Worm (Caenorhabditis elegans) whole organism, L4 larva: ENCODE data around the gene C13A2.7.

Experiments used
- D1046.2 ChIP-seq: fragments of 200-800 bp; sonication (Bioruptor generic); IDR thresholded peaks from 2 replicates; pipeline ENCODE4 v1.3.6; 2022; ENCODE audit warnings: missing genetic modification characterization, missing compliant biosample characterization
- F26F4.8 ChIP-seq: fragments of 200-800 bp; sonication (Bioruptor generic); conservative IDR thresholded peaks from 2 replicates; pipeline ENCODE4 v1.3.6; 2022; ENCODE audit warnings: missing genetic modification characterization, missing compliant biosample characterization
- F37D6.2 ChIP-seq: sonication (generic microtip); optimal IDR thresholded peaks from 2 replicates; lab custom pipeline; 2016; ENCODE audit warnings: mild to moderate bottlenecking, missing genetic modification characterization, missing compliant biosample characterization
- F49E8.2 ChIP-seq: sonication (generic microtip); optimal IDR thresholded peaks from 2 replicates; lab custom pipeline; 2016; ENCODE audit warnings: missing compliant biosample characterization, mild to moderate bottlenecking, missing genetic modification characterization, borderline replicate concordance
- Y48G9A.11 ChIP-seq: fragments of 200-800 bp; sonication (Bioruptor generic); IDR thresholded peaks from 2 replicates; pipeline ENCODE4 v1.3.6; 2022; ENCODE audit warnings: missing genetic modification reagents, missing genetic modification characterization, missing compliant biosample characterization
- Y5F2A.4 ChIP-seq: fragments of 200-800 bp; sonication (Bioruptor generic); optimal IDR thresholded peaks from 2 replicates; lab custom pipeline; 2018; ENCODE audit warnings: mild to moderate bottlenecking, missing genetic modification characterization, missing compliant biosample characterization
- Y75B8A.6 ChIP-seq: fragments of 200-800 bp; sonication (Bioruptor generic); IDR thresholded peaks from 2 replicates; pipeline ENCODE4 v1.3.6; 2022; ENCODE audit warnings: missing genetic modification reagents, missing genetic modification characterization, missing compliant biosample characterization
- ZK546.5 ChIP-seq, 2 experiments: sonication (generic microtip); optimal IDR thresholded peaks; 2 replicates each; lab custom pipeline; 2017; ENCODE audit warnings: missing biosample characterization in 2 of 2, missing genetic modification characterization in 2 of 2
- aha-1 ChIP-seq: fragments of 150-350 bp; peaks from one replicate; lab custom pipeline; 2014; ENCODE audit warnings: missing biosample characterization, missing genetic modification characterization
- ama-1 ChIP-seq: fragments of 150-350 bp; optimal IDR thresholded peaks from 2 replicates; lab custom pipeline; 2014; ENCODE audit warnings: inconsistent platforms, mixed read lengths
- attf-4 ChIP-seq: sonication (generic microtip); optimal IDR thresholded peaks from 3 replicates; lab custom pipeline; 2017; ENCODE audit warnings: missing biosample characterization, missing genetic modification characterization
- ceh-32 ChIP-seq: sonication (generic microtip); optimal IDR thresholded peaks from 2 replicates; lab custom pipeline; 2016; ENCODE audit warnings: mild to moderate bottlenecking, missing genetic modification characterization, missing compliant biosample characterization; ENCODE audit not compliant: poor library complexity
- ceh-44 ChIP-seq: fragments of 200-800 bp; sonication (Bioruptor generic); IDR thresholded peaks from 2 replicates; pipeline ENCODE4 v1.3.6; 2022; ENCODE audit warnings: missing genetic modification reagents, missing genetic modification characterization, missing compliant biosample characterization
- ceh-62 ChIP-seq: sonication (generic microtip); optimal IDR thresholded peaks from 2 replicates; lab custom pipeline; 2017; ENCODE audit warnings: missing biosample characterization, missing genetic modification characterization
- ceh-82 ChIP-seq: sonication (generic microtip); optimal IDR thresholded peaks from 2 replicates; lab custom pipeline; 2017; ENCODE audit warnings: missing biosample characterization, missing genetic modification characterization
- daf-12 ChIP-seq: fragments of 150-350 bp; optimal IDR thresholded peaks from 2 replicates; lab custom pipeline; 2014; ENCODE audit warnings: missing biosample characterization, missing genetic modification reagents, missing genetic modification characterization
- dmd-8 ChIP-seq: fragments of 200-800 bp; sonication (Bioruptor generic); IDR thresholded peaks from 2 replicates; pipeline ENCODE4 v1.3.6; 2022; ENCODE audit warnings: missing genetic modification characterization, missing compliant biosample characterization
- duxl-1 ChIP-seq: sonication (generic microtip); optimal IDR thresholded peaks from 2 replicates; lab custom pipeline; 2016; ENCODE audit warnings: mild to moderate bottlenecking, missing genetic modification characterization, moderate library complexity, missing compliant biosample characterization; ENCODE audit not compliant: poor library complexity
- egl-27 ChIP-seq: sonication (generic microtip); optimal IDR thresholded peaks from 3 replicates; lab custom pipeline; 2017; ENCODE audit warnings: missing biosample characterization, missing genetic modification reagents, missing genetic modification characterization
- egl-43 ChIP-seq: fragments of 200-800 bp; sonication (Bioruptor generic); IDR thresholded peaks from 2 replicates; pipeline ENCODE4 v1.3.6; 2022; ENCODE audit warnings: missing genetic modification reagents, missing genetic modification characterization, missing compliant biosample characterization
- gei-8 ChIP-seq: fragments of 200-800 bp; sonication (Bioruptor generic); optimal IDR thresholded peaks from 2 replicates; lab custom pipeline; 2018; ENCODE audit warnings: mild to moderate bottlenecking, missing genetic modification characterization, missing compliant biosample characterization
- hlh-11 ChIP-seq: fragments of 200-800 bp; sonication (Bioruptor generic); optimal IDR thresholded peaks from 2 replicates; lab custom pipeline; 2018; ENCODE audit warnings: mild to moderate bottlenecking, missing genetic modification characterization, missing compliant biosample characterization
- hmg-1.1 ChIP-seq: fragments of 200-800 bp; sonication (Bioruptor generic); IDR thresholded peaks from 2 replicates; pipeline ENCODE4 v1.3.6; 2022; ENCODE audit warnings: missing genetic modification reagents, missing genetic modification characterization, missing compliant biosample characterization
- lin-13 ChIP-seq: fragments of 150-350 bp; optimal IDR thresholded peaks from 2 replicates; lab custom pipeline; 2014; ENCODE audit warnings: missing biosample characterization, missing genetic modification reagents, missing genetic modification characterization
- lin-38 ChIP-seq: fragments of 200-800 bp; sonication (Bioruptor generic); IDR thresholded peaks from 2 replicates; pipeline ENCODE4 v1.3.6; 2022; ENCODE audit warnings: missing genetic modification reagents, missing genetic modification characterization, missing compliant biosample characterization
- mdl-1 ChIP-seq, 2 experiments: fragments of 150-350 bp in 1 of 2; sonication (generic microtip) in 1 of 2; optimal IDR thresholded peaks; 2 replicates each; lab custom pipeline; 2014 to 2017; ENCODE audit warnings: missing biosample characterization in 2 of 2, missing genetic modification characterization in 2 of 2
- mxl-3 ChIP-seq: fragments of 200-800 bp; sonication (Bioruptor generic); optimal IDR thresholded peaks from 2 replicates; lab custom pipeline; 2018; ENCODE audit warnings: mild to moderate bottlenecking, missing genetic modification characterization, missing compliant biosample characterization
- nhr-11 ChIP-seq: fragments of 150-350 bp; optimal IDR thresholded peaks from 2 replicates; lab custom pipeline; 2014; ENCODE audit warnings: missing biosample characterization, missing genetic modification characterization
- nhr-111 ChIP-seq: fragments of 200-800 bp; sonication (Bioruptor generic); optimal IDR thresholded peaks from 2 replicates; lab custom pipeline; 2018; ENCODE audit warnings: mild to moderate bottlenecking, missing genetic modification characterization, missing compliant biosample characterization
- nhr-28 ChIP-seq: fragments of 150-350 bp; optimal IDR thresholded peaks from 2 replicates; lab custom pipeline; 2014; ENCODE audit warnings: missing biosample characterization, missing genetic modification characterization
- nhr-41 ChIP-seq: fragments of 200-800 bp; sonication (Bioruptor generic); IDR thresholded peaks from 2 replicates; pipeline ENCODE4 v1.3.6; 2022; ENCODE audit warnings: missing genetic modification reagents, missing genetic modification characterization, missing compliant biosample characterization
- nhr-48 ChIP-seq: sonication (generic microtip); optimal IDR thresholded peaks from 2 replicates; lab custom pipeline; 2016; ENCODE audit warnings: mild to moderate bottlenecking, missing genetic modification characterization, missing compliant biosample characterization
- nhr-6 ChIP-seq: fragments of 150-350 bp; optimal IDR thresholded peaks from 2 replicates; lab custom pipeline; 2014; ENCODE audit warnings: missing biosample characterization, missing genetic modification characterization
- nhr-76 ChIP-seq: fragments of 150-350 bp; optimal IDR thresholded peaks from 2 replicates; lab custom pipeline; 2014; ENCODE audit warnings: missing biosample characterization, missing genetic modification characterization
- nhr-77 ChIP-seq: fragments of 150-350 bp; optimal IDR thresholded peaks from 2 replicates; lab custom pipeline; 2014; ENCODE audit warnings: missing biosample characterization, missing genetic modification characterization
- pha-4 ChIP-seq, 2 experiments: fragments of 150-350 bp in 1 of 2; fragments of 200-800 bp in 1 of 2; sonication (Bioruptor generic) in 1 of 2; IDR thresholded peaks in 1 of 2; optimal IDR thresholded peaks in 1 of 2; 2 replicates each; pipeline versions ENCODE4 v1.3.6 to Lab custom; 2014 to 2022; ENCODE audit warnings: missing genetic modification characterization in 2 of 2, missing genetic modification reagents in 2 of 2, missing biosample characterization in 1 of 2, missing compliant biosample characterization in 1 of 2
- pqm-1 ChIP-seq: sonication (generic microtip); optimal IDR thresholded peaks from 2 replicates; lab custom pipeline; 2017; ENCODE audit warnings: missing biosample characterization, missing genetic modification characterization
- skn-1 ChIP-seq: fragments of 150-350 bp; optimal IDR thresholded peaks from 2 replicates; lab custom pipeline; 2014; ENCODE audit warnings: missing biosample characterization, missing genetic modification characterization
- tra-1 ChIP-seq: fragments of 200-800 bp; sonication (Bioruptor generic); IDR thresholded peaks from 2 replicates; pipeline ENCODE4 v1.3.6; 2022; ENCODE audit warnings: missing genetic modification reagents, missing genetic modification characterization, missing compliant biosample characterization
- unc-130 ChIP-seq: sonication (generic microtip); optimal IDR thresholded peaks from 2 replicates; lab custom pipeline; 2016; ENCODE audit warnings: missing genetic modification reagents, missing genetic modification characterization, missing compliant biosample characterization
- unc-62 ChIP-seq, 3 experiments: fragments of 150-350 bp in 1 of 3; sonication (generic microtip); optimal IDR thresholded peaks in 2 of 3; peaks in 1 of 3; 1 replicate in 1 of 3; 2 replicates in 2 of 3; lab custom pipeline; 2014 to 2017; ENCODE audit warnings: missing biosample characterization in 3 of 3, missing genetic modification characterization in 3 of 3, missing genetic modification reagents in 3 of 3, missing genotype in 1 of 3
- vab-7 ChIP-seq: fragments of 200-800 bp; sonication (Bioruptor generic); IDR thresholded peaks from 2 replicates; pipeline ENCODE4 v1.3.6; 2022; ENCODE audit warnings: missing genetic modification reagents, missing genetic modification characterization, missing compliant biosample characterization
- zfp-2 ChIP-seq: sonication (generic microtip); optimal IDR thresholded peaks from 2 replicates; lab custom pipeline; 2016; ENCODE audit warnings: mild to moderate bottlenecking, missing genetic modification characterization, missing compliant biosample characterization
- ztf-11 ChIP-seq: fragments of 150-350 bp; optimal IDR thresholded peaks from 2 replicates; lab custom pipeline; 2014; ENCODE audit warnings: missing biosample characterization, missing genetic modification characterization
- ztf-7 ChIP-seq: fragments of 150-350 bp; optimal IDR thresholded peaks from 2 replicates; lab custom pipeline; 2014; ENCODE audit warnings: missing biosample characterization, missing genetic modification characterization

The C13A2.7 gene

ce11 chrV:7224353-7224752 is 41.8 kb upstream of the C13A2.7 start:
- TF ChIP-seq F37D6.2 (tag; lab: Kevin White, UChicago) (no peak), ceh-44 (GFP tag; lab: Robert Waterston, UW) (no peak), unc-62 (GFP tag; optimal IDR thresholded peaks at IDR 0.05 in 1 of 2; lab: Kevin White, UChicago) (peak in 1 of 2 experiments; percentile 60), unc-62 (tag; optimal IDR thresholded peaks at IDR 0.05; lab: Kevin White, UChicago) (no peak)

DNA sequence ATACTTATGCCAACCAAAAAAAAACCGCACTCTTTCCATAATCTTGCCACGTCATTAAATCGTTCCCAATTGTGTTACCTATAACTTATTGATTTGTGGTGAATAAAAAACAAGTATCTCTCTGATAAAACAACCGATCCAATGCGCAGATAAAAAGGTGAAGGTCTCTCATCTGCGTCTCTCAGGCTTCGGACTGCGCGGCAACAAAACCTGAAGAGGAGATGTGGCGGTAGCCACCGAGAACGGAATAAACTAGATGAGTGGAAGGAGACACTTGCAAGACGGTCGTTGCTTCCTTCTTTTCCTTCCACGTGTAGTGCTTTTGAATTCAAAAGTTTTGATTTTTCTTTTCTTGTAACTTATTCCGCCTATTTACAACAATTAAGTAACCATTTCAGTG is 41.2 kb upstream of the C13A2.7 start, which contains the start of gene fkb-3:
Gene fkb-3, plus strand, starts transcription at position 277 of the 400 bp plus-strand sequence.
- TF ChIP-seq mxl-3 (GFP tag; lab: Kevin White, UChicago) (peak; percentile 25), mdl-1 (tag; optimal IDR thresholded peaks at IDR 0.05; lab: Kevin White, UChicago) (peak in 1 of 2 experiments; percentile 48), skn-1 (tag; lab: Kevin White, UChicago) (no peak), nhr-28 (peak; percentile 20), D1046.2 (no peak)

DNA sequence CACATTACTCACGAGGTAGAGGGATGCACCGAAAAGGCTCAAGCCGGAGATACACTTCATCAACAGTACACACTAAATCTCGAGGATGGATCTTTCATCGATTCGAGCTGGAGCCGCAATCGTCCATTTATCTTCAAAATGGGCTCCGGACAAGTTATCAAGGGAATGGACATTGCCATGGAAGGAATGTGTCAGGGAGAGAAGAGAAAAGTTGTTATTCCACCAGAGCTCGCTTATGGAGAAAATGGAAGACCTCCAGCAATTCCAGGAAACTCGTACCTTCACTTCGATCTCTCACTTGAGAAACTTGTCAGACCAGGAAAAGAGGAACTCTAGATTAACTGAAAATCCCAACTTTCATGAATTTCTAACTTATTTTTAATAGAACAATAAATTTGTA is 40.2 kb upstream of the C13A2.7 start:
- TF ChIP-seq ama-1: peak; percentile 56
- no peak for TF ChIP-seq nhr-111 (GFP tag; lab: Kevin White, UChicago)
- peak; percentile 86 for TF ChIP-seq aha-1 (tag; lab: Kevin White, UChicago)

DNA sequence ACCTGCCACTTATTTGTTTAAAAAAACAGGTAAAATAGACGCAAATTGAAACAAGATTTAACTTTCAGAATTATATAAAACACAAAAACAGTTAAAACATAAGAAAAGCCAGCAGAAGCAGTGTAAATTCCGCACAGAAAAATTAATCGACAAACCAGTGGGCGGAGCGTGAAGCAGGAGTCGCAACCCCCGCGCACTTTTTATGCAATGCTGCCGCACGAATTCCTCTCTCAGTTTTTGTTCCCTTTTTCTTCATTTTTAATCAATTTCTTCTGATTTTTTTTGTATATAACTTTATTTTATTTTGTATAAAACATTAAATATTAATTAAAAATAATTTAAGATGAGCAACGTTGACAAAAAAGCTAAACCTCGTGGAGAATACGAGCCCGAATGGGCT is 35.3 kb upstream of the C13A2.7 start, which contains the start of the genes gei-6 and krr-1:
Gene gei-6, minus strand, starts transcription at position 2 of the 400 bp plus-strand sequence.
Gene krr-1, plus strand, starts transcription at position 344 of the 400 bp plus-strand sequence.
- no peak for TF ChIP-seq ZK546.5 (tag; optimal IDR thresholded peaks at IDR 0.05; lab: Kevin White, UChicago)
- no peak for TF ChIP-seq dmd-8 (GFP tag; lab: Robert Waterston, UW)
- TF ChIP-seq D1046.2: no peak
- no peak for TF ChIP-seq ztf-7
- no peak for TF ChIP-seq Y75B8A.6 (GFP tag; lab: Robert Waterston, UW)
- TF ChIP-seq nhr-11 (tag; lab: Kevin White, UChicago): no peak
- no peak for TF ChIP-seq attf-4 (tag; lab: Kevin White, UChicago)
- TF ChIP-seq unc-130 (GFP tag; lab: Kevin White, UChicago): peak; percentile 6
- no peak for TF ChIP-seq F26F4.8
- 0 out of 2 replicates have a peak, but pooled peaks have one; percentile 33 for TF ChIP-seq egl-43 (GFP tag; lab: Robert Waterston, UW)
- TF ChIP-seq tra-1 (GFP tag; lab: Robert Waterston, UW): no peak
- no peak for TF ChIP-seq nhr-111 (GFP tag; lab: Kevin White, UChicago)
- no peak for TF ChIP-seq egl-27 (tag; lab: Kevin White, UChicago)
- peak; percentile 28 for TF ChIP-seq duxl-1
- no peak for TF ChIP-seq ceh-82 (tag; lab: Kevin White, UChicago)
- no peak for TF ChIP-seq daf-12 (tag; lab: Kevin White, UChicago)
- TF ChIP-seq F49E8.2 (tag; lab: Kevin White, UChicago): no peak
- no peak for TF ChIP-seq vab-7 (GFP tag; lab: Robert Waterston, UW)
- no peak for TF ChIP-seq unc-62 (GFP tag; optimal IDR thresholded peaks at IDR 0.05 in 1 of 2; lab: Kevin White, UChicago)
- TF ChIP-seq unc-62 (tag; optimal IDR thresholded peaks at IDR 0.05; lab: Kevin White, UChicago): no peak
- TF ChIP-seq nhr-77 (tag; lab: Kevin White, UChicago): peak; percentile 15
- TF ChIP-seq gei-8 (GFP tag; lab: Kevin White, UChicago): no peak
- no peak for TF ChIP-seq nhr-76 (tag; lab: Kevin White, UChicago)
- TF ChIP-seq ceh-32 (tag; lab: Kevin White, UChicago): no peak
- no peak for TF ChIP-seq zfp-2 (tag; lab: Kevin White, UChicago)
- no peak for TF ChIP-seq ceh-62 (tag; lab: Kevin White, UChicago)
- no peak for TF ChIP-seq Y5F2A.4 (GFP tag; lab: Kevin White, UChicago)
- no peak for TF ChIP-seq lin-13 (GFP tag; lab: Kevin White, UChicago)
- TF ChIP-seq ztf-11 (tag; lab: Kevin White, UChicago): no peak
- peak; percentile 71 for TF ChIP-seq lin-38 (GFP tag; lab: Robert Waterston, UW)
- peak; percentile 3 for TF ChIP-seq hlh-11
- TF ChIP-seq nhr-41 (GFP tag; lab: Robert Waterston, UW): no peak
- peak; percentile 58; the same call in 1 of the 2 replicates for TF ChIP-seq pha-4 (GFP tag; IDR thresholded peaks at IDR 0.05; lab: Robert Waterston, UW)
- TF ChIP-seq pha-4 (tag; optimal IDR thresholded peaks at IDR 0.05; lab: Kevin White, UChicago): no peak
- TF ChIP-seq hmg-1.1 (GFP tag; lab: Robert Waterston, UW): 0 out of 2 replicates have a peak, but pooled peaks have one; percentile 20
- no peak for TF ChIP-seq nhr-48 (tag; lab: Kevin White, UChicago)
- no peak for TF ChIP-seq nhr-6 (tag; lab: Kevin White, UChicago)
- TF ChIP-seq pqm-1: peak; percentile 13
- TF ChIP-seq Y48G9A.11 (GFP tag; lab: Robert Waterston, UW): no peak
